Fruit fly (Drosophila melanogaster): ENCODE results near the gene ND-13A.

dm6 chr2L:5149630-5150255 lies 49.7 kb upstream of the ND-13A start:
- TF ChIP-seq CG1620 (GFP tag; optimal IDR thresholded peaks at IDR 0.05) (no peak), CG12768 (GFP tag; optimal IDR thresholded peaks at IDR 0.05) (no peak), Mnt (GFP tag; optimal IDR thresholded peaks at IDR 0.05) (no peak), bab1 (GFP tag; optimal IDR thresholded peaks at IDR 0.05) (no peak), CG33017 (tag; optimal IDR thresholded peaks at IDR 0.05) (no peak), tj (GFP tag; optimal IDR thresholded peaks at IDR 0.05) (no peak), CG7045 (GFP tag; optimal IDR thresholded peaks at IDR 0.05) (no peak), toe (GFP tag; optimal IDR thresholded peaks at IDR 0.05) (no peak), Crg-1 (GFP tag; optimal IDR thresholded peaks at IDR 0.05) (no peak)

Data from whole organism, adult.